Fruit fly (Drosophila melanogaster): ENCODE data around the gene Cyp4c3.
A peak's percentile ranks its signal among the peaks of the same experiment; 100 is the strongest.

The Cyp4c3 gene

DNA sequence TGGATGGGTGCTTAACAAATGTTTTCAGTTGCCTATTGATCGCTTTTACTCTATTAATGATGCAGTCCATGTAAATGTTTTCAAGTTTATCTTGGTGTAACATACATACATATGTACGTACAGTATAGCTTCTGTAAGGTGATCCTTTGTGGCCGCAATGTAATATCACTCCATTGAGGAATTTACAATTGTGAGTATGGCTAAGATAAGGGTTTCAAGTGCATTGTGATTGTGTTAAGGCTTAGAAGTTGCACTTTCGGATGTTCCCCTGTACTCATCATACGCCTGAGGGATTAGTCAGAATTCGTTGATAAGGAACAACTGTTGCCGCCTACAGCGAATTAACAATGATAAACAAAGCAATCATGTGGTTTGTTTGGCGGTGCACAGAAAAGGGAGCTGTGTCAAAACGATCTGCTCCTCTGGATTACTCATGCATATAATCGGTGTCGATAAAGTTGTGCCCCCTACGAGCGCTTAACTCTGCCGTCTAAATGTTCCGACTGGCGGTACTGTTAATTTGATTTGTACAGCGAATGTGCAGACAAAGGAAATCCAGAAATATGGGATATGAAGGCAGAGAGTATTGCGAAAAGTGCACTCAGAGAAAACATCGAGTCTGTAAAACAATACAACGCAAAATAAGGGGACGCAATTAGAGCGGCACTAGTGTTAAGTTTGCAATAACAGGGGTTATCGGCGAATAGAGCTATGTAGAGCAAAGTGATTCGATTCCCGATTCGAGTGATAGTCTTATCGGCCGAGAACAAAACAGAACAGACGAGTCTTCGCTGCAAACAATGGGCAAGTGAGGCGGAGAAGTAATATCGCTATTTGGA, 5.9 kb upstream of the Cyp4c3 start (continued):
- TF ChIP-seq dmrt11E (tag; optimal IDR thresholded peaks at IDR 0.05) = peak; percentile 46
- peak; percentile 36; the same call in 1 of the 2 replicates for TF ChIP-seq E2f2 (GFP tag; IDR thresholded peaks at IDR 0.05)
- peak; percentile 73 for TF ChIP-seq gem (tag; optimal IDR thresholded peaks at IDR 0.05)
- TF ChIP-seq hb (GFP tag; IDR thresholded peaks at IDR 0.05; ENCODE audit: partially characterized antibody) = no peak
- peak; percentile 59 for TF ChIP-seq CG9817 (tag; optimal IDR thresholded peaks at IDR 0.05)
- TF ChIP-seq CG10979 (tag; optimal IDR thresholded peaks at IDR 0.05) = peak; percentile 61
- TF ChIP-seq exex (tag; optimal IDR thresholded peaks at IDR 0.05) = peak; percentile 45
- TF ChIP-seq Eip74EF (GFP tag; optimal IDR thresholded peaks at IDR 0.05) = no peak
- no peak for TF ChIP-seq PHDP (tag; optimal IDR thresholded peaks at IDR 0.05)
- peak; percentile 39 for TF ChIP-seq CG1602 (GFP tag; optimal IDR thresholded peaks at IDR 0.05)
- peak; percentile 49 for TF ChIP-seq Camta (GFP tag; optimal IDR thresholded peaks at IDR 0.05)
- TF ChIP-seq wdn (GFP tag; IDR thresholded peaks at IDR 0.05) = peak; percentile 58
- TF ChIP-seq Atf6 (GFP tag; IDR thresholded peaks at IDR 0.05) = peak; percentile 40; the same call in 1 of the 2 replicates
- no peak for TF ChIP-seq Nf-YA (GFP tag; IDR thresholded peaks at IDR 0.05)
- TF ChIP-seq unpg (GFP tag; optimal IDR thresholded peaks at IDR 0.05) = no peak
- TF ChIP-seq CG12155 (GFP tag; optimal IDR thresholded peaks at IDR 0.05) = peak; percentile 56
- TF ChIP-seq gfzf (GFP tag; optimal IDR thresholded peaks at IDR 0.05) = no peak
- TF ChIP-seq CG11093 (GFP tag; IDR thresholded peaks at IDR 0.05) = peak; percentile 61; the same call in 2 of the 3 replicates
- TF ChIP-seq CG11456 (GFP tag; IDR thresholded peaks at IDR 0.05) = peak; percentile 74; the same call in 1 of the 3 replicates
- peak; percentile 16 for TF ChIP-seq Ets97D (GFP tag; optimal IDR thresholded peaks at IDR 0.05)
- TF ChIP-seq ems (GFP tag; optimal IDR thresholded peaks at IDR 0.05) = peak; percentile 66
- 0 out of 2 replicates have a peak, but pooled peaks have one; percentile 35 for TF ChIP-seq CG17612 (GFP tag; IDR thresholded peaks at IDR 0.05)
- TF ChIP-seq Spps (tag; optimal IDR thresholded peaks at IDR 0.05) = no peak
- no peak for TF ChIP-seq Vsx1 (GFP tag; optimal IDR thresholded peaks at IDR 0.05)
- TF ChIP-seq CG6791 (GFP tag; IDR thresholded peaks at IDR 0.05; ENCODE audit: partially characterized antibody) = no peak
- TF ChIP-seq CG4328 (GFP tag; optimal IDR thresholded peaks at IDR 0.05) = no peak
- peak; percentile 11 to 74 for TF ChIP-seq bsh (GFP tag; optimal IDR thresholded peaks at IDR 0.05)
- 0 out of 2 replicates have a peak, but pooled peaks have one; percentile 20 for TF ChIP-seq crol (GFP tag; IDR thresholded peaks at IDR 0.05)
- TF ChIP-seq CG8478 (optimal IDR thresholded peaks at IDR 0.05) = no peak
- TF ChIP-seq CG13424 (tag; optimal IDR thresholded peaks at IDR 0.05) = peak; percentile 66
- TF ChIP-seq Mad (GFP tag; optimal IDR thresholded peaks at IDR 0.05) = peak; percentile 35

DNA sequence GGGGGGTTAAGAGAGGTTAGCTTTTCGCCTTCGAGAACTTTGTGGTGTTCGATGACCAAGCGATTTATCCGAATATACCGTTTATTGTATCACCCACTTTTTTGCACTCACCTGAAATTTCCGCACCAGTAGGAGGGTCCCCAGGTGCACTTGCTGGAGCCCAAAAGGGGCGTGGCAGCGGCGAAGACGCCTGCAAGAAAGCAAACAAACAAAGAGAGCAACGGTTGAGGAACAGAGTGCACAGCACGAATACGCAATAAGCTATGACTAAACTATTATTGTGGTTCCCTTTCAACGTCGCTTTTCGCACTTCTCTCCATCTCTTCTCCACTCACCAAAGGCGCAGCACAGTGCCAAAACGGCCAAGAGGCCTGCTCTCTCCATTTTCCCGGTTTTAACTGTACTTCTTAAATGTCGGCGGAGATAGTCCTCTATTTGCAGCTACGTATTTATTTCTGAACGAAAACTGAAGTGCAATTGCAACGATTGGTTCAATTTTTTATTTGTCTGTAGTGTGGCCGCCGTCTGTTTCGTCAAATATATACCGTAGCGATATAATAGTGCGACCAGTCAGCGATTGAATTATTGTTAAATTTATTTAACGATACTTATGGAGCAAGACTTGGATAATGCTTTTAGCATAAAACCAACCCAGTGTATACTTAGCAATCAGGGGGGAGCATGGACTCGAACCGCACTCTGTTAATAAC, 5.1 kb upstream of the Cyp4c3 start, which contains the start of gene Sap-r:
Gene Sap-r, minus strand, starts transcription at position 513 of the 710 bp plus-strand sequence.
- peak; percentile 43 for TF ChIP-seq Dref (GFP tag; IDR thresholded peaks at IDR 0.05)
- no peak for TF ChIP-seq mld (GFP tag; IDR thresholded peaks at IDR 0.05; ENCODE audit: partially characterized antibody)
- peak; percentile 40 for TF ChIP-seq sug (tag; optimal IDR thresholded peaks at IDR 0.05)
- TF ChIP-seq nerfin-2 (GFP tag; IDR thresholded peaks at IDR 0.05; ENCODE audit: partially characterized antibody) = peak; percentile 60
- TF ChIP-seq ham (GFP tag; IDR thresholded peaks at IDR 0.05) = no peak
- TF ChIP-seq stwl (tag; optimal IDR thresholded peaks at IDR 0.05) = peak; percentile 91
- TF ChIP-seq MBD-R2 (GFP tag; IDR thresholded peaks at IDR 0.05) = peak; percentile 52
- no peak for TF ChIP-seq H15 (GFP tag; IDR thresholded peaks at IDR 0.05)
- peak; percentile 35 for TF ChIP-seq lab (GFP tag; optimal IDR thresholded peaks at IDR 0.05)
- TF ChIP-seq CG34224 (GFP tag; IDR thresholded peaks at IDR 0.05; ENCODE audit: partially characterized antibody) = peak; percentile 75
- TF ChIP-seq Nf-YB (GFP tag; optimal IDR thresholded peaks at IDR 0.05) = peak; percentile 76
- TF ChIP-seq nerfin-1 (tag; optimal IDR thresholded peaks at IDR 0.05) = peak; percentile 1
- peak; percentile 64; the same call in 2 of the 3 replicates for TF ChIP-seq zen2 (GFP tag; IDR thresholded peaks at IDR 0.05; ENCODE audit: partially characterized antibody)
- peak; percentile 11 for TF ChIP-seq ems (GFP tag; optimal IDR thresholded peaks at IDR 0.05)
- TF ChIP-seq CG9797 (GFP tag; optimal IDR thresholded peaks at IDR 0.05) = peak; percentile 97
- TF ChIP-seq gro (GFP tag; optimal IDR thresholded peaks at IDR 0.05) = peak; percentile 82
- TF ChIP-seq phol (tag; optimal IDR thresholded peaks at IDR 0.05) = peak; percentile 49
